Worm (Caenorhabditis elegans): ENCODE data around the gene flh-2.

flh-2 gene

ce11 chrIII:4998111-4998859 is 46.4 kb downstream of the flh-2 start, which contains the start of gene tmem-131:
Gene tmem-131 (minus strand): TSS chrIII:4998161.
- TF ChIP-seq ztf-23 (GFP tag; IDR thresholded peaks at IDR 0.05) (no peak), T22C8.4 (GFP tag; IDR thresholded peaks at IDR 0.05) (peak; percentile 57; the same call in 1 of the 2 replicates)

- TF ChIP-seq med-1 (GFP tag; optimal IDR thresholded peaks at IDR 0.05; ENCODE audit: insufficient read depth) (no peak), klf-2 (GFP tag; conservative IDR thresholded peaks at IDR 0.05) (no peak)
Measured at ce11 chrIII:4998956-4999425, 47.1 kb downstream of the flh-2 start, which contains the start of gene smcr-8. Gene smcr-8 (plus strand): TSS chrIII:4999375.

- TF ChIP-seq klf-2 (GFP tag; conservative IDR thresholded peaks at IDR 0.05) (no peak), med-1 (GFP tag; optimal IDR thresholded peaks at IDR 0.05; ENCODE audit: insufficient read depth) (no peak), T22C8.4 (GFP tag; IDR thresholded peaks at IDR 0.05) (no peak), ref-1 (GFP tag; conservative IDR thresholded peaks at IDR 0.05) (no peak), flt-1 (GFP tag; IDR thresholded peaks at IDR 0.05) (no peak), ztf-29 (GFP tag; IDR thresholded peaks at IDR 0.05) (no peak), tab-1 (GFP tag; IDR thresholded peaks at IDR 0.05) (no peak), ztf-23 (GFP tag; IDR thresholded peaks at IDR 0.05) (no peak), cog-1 (tag; optimal IDR thresholded peaks at IDR 0.05) (no peak)
Measured at ce11 chrIII:5002231-5002630, 50.3 kb downstream of the flh-2 start, which contains the start of gene R144.10. Gene R144.10 (minus strand): TSS chrIII:5002331.

- TF ChIP-seq ztf-23 (GFP tag; IDR thresholded peaks at IDR 0.05) (no peak), T22C8.4 (GFP tag; IDR thresholded peaks at IDR 0.05) (no peak), ref-1 (GFP tag; conservative IDR thresholded peaks at IDR 0.05) (no peak), flt-1 (GFP tag; IDR thresholded peaks at IDR 0.05) (no peak), tab-1 (GFP tag; IDR thresholded peaks at IDR 0.05) (no peak), med-1 (GFP tag; optimal IDR thresholded peaks at IDR 0.05; ENCODE audit: insufficient read depth) (no peak), ztf-29 (GFP tag; IDR thresholded peaks at IDR 0.05) (no peak), cog-1 (tag; optimal IDR thresholded peaks at IDR 0.05) (no peak), klf-2 (GFP tag; conservative IDR thresholded peaks at IDR 0.05) (no peak)
Measured at ce11 chrIII:5004621-5005020, 52.7 kb downstream of the flh-2 start, which contains the start of gene R144.6. Gene R144.6 (minus strand): TSS chrIII:5004721.

Measured in whole organism, midembryonic.